Worm (Caenorhabditis elegans) whole organism, L2 larva: ENCODE data around the gene F44E2.8.

Experiments
- C34F6.9 ChIP-seq: fragments of 150-350 bp; optimal IDR thresholded peaks from 2 replicates; lab custom pipeline; 2014; ENCODE audit warnings: missing biosample characterization, missing genetic modification characterization
- F13H6.1 ChIP-seq: sonication (generic microtip); optimal IDR thresholded peaks from 2 replicates; lab custom pipeline; 2016; ENCODE audit warnings: missing genetic modification characterization, missing compliant biosample characterization
- R02D3.7 ChIP-seq: fragments of 150-350 bp; optimal IDR thresholded peaks from 2 replicates; lab custom pipeline; 2014; ENCODE audit warnings: missing biosample characterization, missing genetic modification characterization
- Y55F3AM.14 ChIP-seq: fragments of 200-800 bp; sonication (Bioruptor generic); optimal IDR thresholded peaks from 2 replicates; lab custom pipeline; 2018; ENCODE audit warnings: mild to moderate bottlenecking, missing genetic modification characterization, missing compliant biosample characterization
- ZK546.5 ChIP-seq: sonication (generic microtip); optimal IDR thresholded peaks from 2 replicates; lab custom pipeline; 2017; ENCODE audit warnings: missing biosample characterization, missing genetic modification characterization
- alr-1 ChIP-seq: fragments of 150-350 bp; optimal IDR thresholded peaks from 2 replicates; lab custom pipeline; 2014; ENCODE audit warnings: missing biosample characterization, missing genetic modification characterization
- aly-2 ChIP-seq: fragments of 150-350 bp; optimal IDR thresholded peaks from 2 replicates; lab custom pipeline; 2014; ENCODE audit warnings: missing biosample characterization, missing genetic modification characterization
- ama-1 ChIP-seq: fragments of 150-350 bp; optimal IDR thresholded peaks from 2 replicates; lab custom pipeline; 2018; ENCODE audit warnings: inconsistent platforms
- blmp-1 ChIP-seq: sonication (generic microtip); optimal IDR thresholded peaks from 2 replicates; lab custom pipeline; 2017; ENCODE audit warnings: missing genetic modification characterization, mild to moderate bottlenecking, missing compliant biosample characterization, antibody characterized with exemption, moderate library complexity; ENCODE audit not compliant: insufficient read depth
- ceh-16 ChIP-seq: fragments of 150-350 bp; optimal IDR thresholded peaks from 2 replicates; lab custom pipeline; 2014; ENCODE audit warnings: missing biosample characterization, missing genetic modification characterization
- ceh-82 ChIP-seq: fragments of 150-350 bp; optimal IDR thresholded peaks from 2 replicates; lab custom pipeline; 2014; ENCODE audit warnings: missing biosample characterization, missing genetic modification characterization
- crh-2 ChIP-seq: sonication (generic microtip); optimal IDR thresholded peaks from 2 replicates; lab custom pipeline; 2017; ENCODE audit warnings: missing biosample characterization, missing genetic modification characterization
- dmd-4 ChIP-seq: sonication (generic microtip); optimal IDR thresholded peaks from 2 replicates; lab custom pipeline; 2017; ENCODE audit warnings: missing biosample characterization, missing genetic modification characterization
- egl-27 ChIP-seq: sonication (generic microtip); optimal IDR thresholded peaks from 3 replicates; lab custom pipeline; 2017; ENCODE audit warnings: missing biosample characterization, missing genetic modification reagents, missing genetic modification characterization
- elt-1 ChIP-seq: fragments of 150-350 bp; optimal IDR thresholded peaks from 2 replicates; lab custom pipeline; 2014; ENCODE audit warnings: missing biosample characterization, missing genetic modification characterization
- elt-3 ChIP-seq: sonication (generic microtip); optimal IDR thresholded peaks from 2 replicates; lab custom pipeline; 2017; ENCODE audit warnings: missing biosample characterization, missing genetic modification characterization
- fos-1 ChIP-seq: fragments of 150-350 bp; optimal IDR thresholded peaks from 2 replicates; lab custom pipeline; 2014; ENCODE audit warnings: missing biosample characterization, missing genetic modification characterization
- gmeb-1 ChIP-seq: fragments of 150-350 bp; optimal IDR thresholded peaks from 2 replicates; lab custom pipeline; 2014; ENCODE audit warnings: missing biosample characterization, missing genetic modification characterization
- lin-11 ChIP-seq: fragments of 150-350 bp; sonication (generic microtip); optimal IDR thresholded peaks from 2 replicates; lab custom pipeline; 2014; ENCODE audit warnings: missing biosample characterization, missing genetic modification characterization, inconsistent platforms, mixed read lengths
- lin-13 ChIP-seq: fragments of 150-350 bp; optimal IDR thresholded peaks from 2 replicates; lab custom pipeline; 2014; ENCODE audit warnings: missing biosample characterization, missing genetic modification reagents, missing genetic modification characterization
- lin-39 ChIP-seq: fragments of 150-350 bp; optimal IDR thresholded peaks from 2 replicates; lab custom pipeline; 2014; ENCODE audit warnings: missing biosample characterization, missing genetic modification reagents, missing genetic modification characterization
- lsy-2 ChIP-seq, 2 experiments: fragments of 150-350 bp in 1 of 2; sonication (generic microtip) in 1 of 2; optimal IDR thresholded peaks; 2 replicates each; lab custom pipeline; 2014 to 2017; ENCODE audit warnings: missing biosample characterization in 2 of 2, missing genetic modification characterization in 2 of 2
- mab-5 ChIP-seq: fragments of 150-350 bp; optimal IDR thresholded peaks from 2 replicates; lab custom pipeline; 2014; ENCODE audit warnings: missing biosample characterization, missing genetic modification characterization
- mbf-1 ChIP-seq: sonication (generic microtip); optimal IDR thresholded peaks from 2 replicates; lab custom pipeline; 2017; ENCODE audit warnings: missing biosample characterization, missing genetic modification characterization
- mdl-1 ChIP-seq, 2 experiments: fragments of 150-350 bp in 1 of 2; sonication (generic microtip) in 1 of 2; optimal IDR thresholded peaks; 2 replicates each; lab custom pipeline; 2017; ENCODE audit warnings: missing biosample characterization in 2 of 2, missing genetic modification characterization in 2 of 2
- nhr-10 ChIP-seq: sonication (generic microtip); optimal IDR thresholded peaks from 2 replicates; lab custom pipeline; 2017; ENCODE audit warnings: missing biosample characterization, missing genetic modification characterization
- nhr-11 ChIP-seq: fragments of 150-350 bp; optimal IDR thresholded peaks from 2 replicates; lab custom pipeline; 2014; ENCODE audit warnings: missing biosample characterization, missing genetic modification characterization
- nhr-12 ChIP-seq: fragments of 150-350 bp; optimal IDR thresholded peaks from 2 replicates; lab custom pipeline; 2014; ENCODE audit warnings: missing biosample characterization, missing genetic modification characterization
- nhr-129 ChIP-seq: fragments of 150-350 bp; optimal IDR thresholded peaks from 2 replicates; lab custom pipeline; 2014; ENCODE audit warnings: missing biosample characterization, missing genetic modification characterization
- nhr-21 ChIP-seq: fragments of 150-350 bp; optimal IDR thresholded peaks from 2 replicates; lab custom pipeline; 2014; ENCODE audit warnings: missing biosample characterization, missing genetic modification characterization
- nhr-23 ChIP-seq: fragments of 150-350 bp; optimal IDR thresholded peaks from 2 replicates; lab custom pipeline; 2014; ENCODE audit warnings: missing biosample characterization, missing genetic modification reagents, missing genetic modification characterization
- nhr-237 ChIP-seq: fragments of 150-350 bp; optimal IDR thresholded peaks from 2 replicates; lab custom pipeline; 2014; ENCODE audit warnings: missing biosample characterization, missing genetic modification characterization
- nhr-25 ChIP-seq: fragments of 150-350 bp; sonication (generic microtip); optimal IDR thresholded peaks from 3 replicates; lab custom pipeline; 2014; ENCODE audit warnings: missing biosample characterization, missing genetic modification characterization
- nhr-77 ChIP-seq: fragments of 150-350 bp; optimal IDR thresholded peaks from 2 replicates; lab custom pipeline; 2014; ENCODE audit warnings: missing biosample characterization, missing genetic modification characterization
- peb-1 ChIP-seq: fragments of 150-350 bp; optimal IDR thresholded peaks from 2 replicates; lab custom pipeline; 2014; ENCODE audit warnings: missing biosample characterization, missing genetic modification characterization
- sem-4 ChIP-seq: fragments of 150-350 bp; optimal IDR thresholded peaks from 2 replicates; lab custom pipeline; 2014; ENCODE audit warnings: missing biosample characterization, missing genetic modification reagents, missing genetic modification characterization
- skn-1 ChIP-seq: sonication (generic microtip); optimal IDR thresholded peaks from 2 replicates; lab custom pipeline; 2017; ENCODE audit warnings: missing biosample characterization, missing genetic modification characterization
- sma-3 ChIP-seq: sonication (generic microtip); optimal IDR thresholded peaks from 2 replicates; lab custom pipeline; 2016; ENCODE audit warnings: missing genetic modification reagents, missing genetic modification characterization, missing compliant biosample characterization
- sma-9 ChIP-seq, 2 experiments: fragments of 150-350 bp in 1 of 2; sonication (generic microtip) in 1 of 2; optimal IDR thresholded peaks; 2 replicates each; lab custom pipeline; 2014 to 2016; ENCODE audit warnings: missing genetic modification characterization in 2 of 2, mild to moderate bottlenecking in 1 of 2, missing biosample characterization in 1 of 2, missing compliant biosample characterization in 1 of 2, missing genetic modification reagents in 1 of 2, moderate library complexity in 1 of 2
- snpc-4 ChIP-seq: fragments of 150-350 bp; optimal IDR thresholded peaks from 2 replicates; lab custom pipeline; 2014; ENCODE audit warnings: missing biosample characterization, missing genetic modification characterization
- unc-39 ChIP-seq: fragments of 150-350 bp; optimal IDR thresholded peaks from 2 replicates; lab custom pipeline; 2014; ENCODE audit warnings: missing biosample characterization, missing genetic modification characterization
- unc-55 ChIP-seq: fragments of 150-350 bp; sonication (generic microtip); optimal IDR thresholded peaks from 3 replicates; lab custom pipeline; 2014; ENCODE audit warnings: missing biosample characterization, missing genetic modification reagents, missing genetic modification characterization
- unc-62 ChIP-seq: fragments of 150-350 bp; optimal IDR thresholded peaks from 2 replicates; lab custom pipeline; 2014; ENCODE audit warnings: missing biosample characterization, missing genetic modification reagents, missing genetic modification characterization
- zag-1 ChIP-seq: fragments of 150-350 bp; optimal IDR thresholded peaks from 2 replicates; lab custom pipeline; 2014; ENCODE audit warnings: missing biosample characterization, missing genetic modification characterization
- ztf-11 ChIP-seq: sonication (generic microtip); optimal IDR thresholded peaks from 2 replicates; lab custom pipeline; 2017; ENCODE audit warnings: missing biosample characterization, missing genetic modification characterization
- ztf-4 ChIP-seq: fragments of 150-350 bp; optimal IDR thresholded peaks from 2 replicates; lab custom pipeline; 2014; ENCODE audit warnings: missing biosample characterization, missing genetic modification characterization

Gene F44E2.8

DNA sequence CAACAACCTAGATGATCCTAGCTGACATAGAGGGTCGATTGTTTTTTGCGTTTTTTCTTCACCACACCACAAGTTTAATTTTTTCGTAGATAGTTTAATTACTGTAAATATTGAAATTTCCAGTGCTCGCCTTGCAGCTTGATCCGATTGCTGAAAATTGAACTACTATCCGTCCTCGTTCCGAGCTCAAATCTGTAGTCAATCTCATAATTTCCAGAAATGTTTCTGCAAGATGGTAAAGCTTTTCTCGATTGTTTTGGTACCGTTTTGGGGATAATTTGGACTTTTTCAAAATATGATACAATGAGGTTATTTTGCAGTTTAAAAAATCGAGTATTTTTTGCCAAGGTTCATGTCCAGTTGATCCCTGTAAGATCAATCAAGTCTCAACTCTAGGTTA is 16.4 kb upstream of the F44E2.8 start:
- TF ChIP-seq nhr-11 (tag; lab: Kevin White, UChicago) = no peak
- no peak for TF ChIP-seq ztf-4
- TF ChIP-seq nhr-23 (tag; lab: Kevin White, UChicago) = no peak
- no peak for TF ChIP-seq elt-1
- no peak for TF ChIP-seq sma-9 (GFP tag; optimal IDR thresholded peaks at IDR 0.05; lab: Kevin White, UChicago)
- TF ChIP-seq sma-9 (tag; optimal IDR thresholded peaks at IDR 0.05; lab: Kevin White, UChicago) = no peak
- no peak for TF ChIP-seq ceh-16
- no peak for TF ChIP-seq mab-5 (tag; lab: Kevin White, UChicago)
- TF ChIP-seq nhr-12 (tag; lab: Kevin White, UChicago) = no peak
- TF ChIP-seq peb-1 = no peak
- TF ChIP-seq alr-1 = no peak
- no peak for TF ChIP-seq zag-1 (tag; lab: Kevin White, UChicago)

DNA sequence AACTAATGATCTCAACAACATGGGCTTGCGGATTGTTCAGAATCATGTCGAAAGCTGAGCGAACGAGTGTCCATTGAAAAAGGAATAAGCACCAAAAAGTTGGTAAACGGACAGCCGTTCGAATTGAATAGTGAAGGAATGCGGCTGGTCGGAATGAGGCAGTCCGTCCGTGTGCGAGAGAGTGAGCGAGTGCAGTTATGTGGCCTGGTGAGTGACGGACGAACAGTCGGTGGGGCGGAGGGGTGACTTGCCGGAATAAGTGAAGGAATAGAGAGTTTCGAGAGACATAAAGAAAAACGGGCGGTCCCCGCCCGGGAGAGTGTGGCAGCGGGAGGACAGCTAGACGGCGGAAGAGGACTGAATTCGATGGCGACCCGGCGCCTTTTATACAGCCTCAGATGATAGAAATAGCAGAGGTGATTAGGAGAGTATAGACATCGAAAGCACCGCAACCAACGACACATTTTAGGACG is 15.7 kb upstream of the F44E2.8 start:
- TF ChIP-seq dmd-4 (no peak), nhr-77 (peak; percentile 18), F13H6.1 (peak; percentile 87), mab-5 (tag; lab: Kevin White, UChicago) (peak; percentile 3), unc-55 (no peak), snpc-4 (peak; percentile 3), ama-1 (lab: Kevin White, UChicago) (peak; percentile 97), elt-1 (no peak), elt-3 (tag; lab: Kevin White, UChicago) (no peak), R02D3.7 (tag; lab: Kevin White, UChicago) (no peak), mdl-1 (tag; optimal IDR thresholded peaks at IDR 0.05; lab: Kevin White, UChicago) (peak; percentile 17 to 31), fos-1 (tag; lab: Kevin White, UChicago) (peak; percentile 84), sma-3 (GFP tag; lab: Kevin White, UChicago) (peak; percentile 75), blmp-1 (no peak), nhr-11 (tag; lab: Kevin White, UChicago) (no peak), nhr-129 (tag; lab: Kevin White, UChicago) (peak; percentile 57), sem-4 (peak; percentile 51), lin-13 (GFP tag; lab: Kevin White, UChicago) (peak; percentile 65), mbf-1 (tag; lab: Kevin White, UChicago) (no peak), lin-39 (tag; lab: Kevin White, UChicago) (no peak), nhr-12 (tag; lab: Kevin White, UChicago) (no peak), skn-1 (no peak), ceh-16 (peak; percentile 2), crh-2 (tag; lab: Kevin White, UChicago) (peak; percentile 75), aly-2 (tag; lab: Kevin White, UChicago) (no peak), peb-1 (no peak), egl-27 (tag; lab: Kevin White, UChicago) (no peak), C34F6.9 (no peak), unc-39 (tag; lab: Kevin White, UChicago) (no peak), ceh-82 (no peak), unc-62 (GFP tag; lab: Kevin White, UChicago) (no peak), zag-1 (tag; lab: Kevin White, UChicago) (no peak), Y55F3AM.14 (peak; percentile 87), ztf-11 (tag; lab: Kevin White, UChicago) (no peak), ztf-4 (no peak), nhr-10 (tag; lab: Kevin White, UChicago) (peak; percentile 50), ZK546.5 (tag; lab: Kevin White, UChicago) (no peak), lsy-2 (tag; optimal IDR thresholded peaks at IDR 0.05; lab: Kevin White, UChicago) (peak in 1 of 2 experiments; percentile 63), sma-9 (GFP tag; optimal IDR thresholded peaks at IDR 0.05; lab: Kevin White, UChicago) (no peak), sma-9 (tag; optimal IDR thresholded peaks at IDR 0.05; lab: Kevin White, UChicago) (no peak), nhr-237 (tag; lab: Kevin White, UChicago) (no peak), gmeb-1 (tag; lab: Kevin White, UChicago) (peak; percentile 62), nhr-25 (tag; lab: Kevin White, UChicago) (peak; percentile 47), lin-11 (tag; lab: Kevin White, UChicago) (no peak), nhr-21 (tag; lab: Kevin White, UChicago) (peak; percentile 53)
